Worm (Caenorhabditis elegans) whole organism, L4 larva: ENCODE results near the gene kin-26.

Experiments
- T20F7.1 ChIP-seq: fragments of 200-800 bp; sonication (Bioruptor generic); optimal IDR thresholded peaks from 2 replicates; lab custom pipeline; 2018; ENCODE audit warnings: mild to moderate bottlenecking, missing genetic modification characterization, missing compliant biosample characterization
- T26A8.4 ChIP-seq: fragments of 200-800 bp; sonication (Bioruptor generic); IDR thresholded peaks from 2 replicates; pipeline ENCODE4 v1.3.6; 2022; ENCODE audit warnings: missing genetic modification characterization, missing compliant biosample characterization
- Y48G9A.11 ChIP-seq: fragments of 200-800 bp; sonication (Bioruptor generic); IDR thresholded peaks from 2 replicates; pipeline ENCODE4 v1.3.6; 2022; ENCODE audit warnings: missing genetic modification reagents, missing genetic modification characterization, missing compliant biosample characterization
- aha-1 ChIP-seq: fragments of 150-350 bp; peaks from one replicate; lab custom pipeline; 2014; ENCODE audit warnings: missing biosample characterization, missing genetic modification characterization
- ama-1 ChIP-seq: fragments of 150-350 bp; optimal IDR thresholded peaks from 2 replicates; lab custom pipeline; 2014; ENCODE audit warnings: inconsistent platforms, mixed read lengths
- arid-1 ChIP-seq: fragments of 200-800 bp; sonication (Bioruptor generic); conservative IDR thresholded peaks from 2 replicates; pipeline ENCODE4 v1.3.6; 2022; ENCODE audit warnings: missing genetic modification reagents, missing genetic modification characterization, missing compliant biosample characterization
- ctbp-1 ChIP-seq: fragments of 200-800 bp; sonication (Bioruptor generic); IDR thresholded peaks from 2 replicates; pipeline ENCODE4 v1.3.6; 2022; ENCODE audit warnings: missing genetic modification reagents, missing genetic modification characterization, missing compliant biosample characterization
- daf-16 ChIP-seq, 3 experiments: sonication (generic microtip); optimal IDR thresholded peaks; 2 replicates each; lab custom pipeline; 2016 to 2017; ENCODE audit warnings: missing genetic modification characterization in 3 of 3, missing genetic modification reagents in 3 of 3, mild to moderate bottlenecking in 2 of 3, missing compliant biosample characterization in 2 of 3, missing biosample characterization in 1 of 3, moderate library complexity in 1 of 3
- dmd-6 ChIP-seq: fragments of 200-800 bp; sonication (Bioruptor generic); IDR thresholded peaks from 2 replicates; pipeline ENCODE4 v1.3.6; 2022; ENCODE audit warnings: missing genetic modification reagents, missing genetic modification characterization, missing compliant biosample characterization
- dve-1 ChIP-seq: sonication (generic microtip); optimal IDR thresholded peaks from 2 replicates; lab custom pipeline; 2017; ENCODE audit warnings: antibody characterized with exemption, mild to moderate bottlenecking, missing genetic modification characterization, missing compliant biosample characterization; ENCODE audit not compliant: insufficient read depth
- hif-1 ChIP-seq, 2 experiments: sonication (generic microtip); optimal IDR thresholded peaks; 2 replicates each; lab custom pipeline; 2016 to 2017; ENCODE audit warnings: missing compliant biosample characterization in 2 of 2, missing genetic modification characterization in 2 of 2, missing genetic modification reagents in 2 of 2, missing genotype in 2 of 2, mild to moderate bottlenecking in 1 of 2
- hlh-11 ChIP-seq: fragments of 200-800 bp; sonication (Bioruptor generic); optimal IDR thresholded peaks from 2 replicates; lab custom pipeline; 2018; ENCODE audit warnings: mild to moderate bottlenecking, missing genetic modification characterization, missing compliant biosample characterization
- hlh-30 ChIP-seq: sonication (generic microtip); optimal IDR thresholded peaks from 2 replicates; lab custom pipeline; 2017; ENCODE audit warnings: antibody characterized with exemption, mild to moderate bottlenecking, missing genetic modification characterization, missing compliant biosample characterization; ENCODE audit not compliant: insufficient read depth
- hmg-1.1 ChIP-seq: fragments of 200-800 bp; sonication (Bioruptor generic); IDR thresholded peaks from 2 replicates; pipeline ENCODE4 v1.3.6; 2022; ENCODE audit warnings: missing genetic modification reagents, missing genetic modification characterization, missing compliant biosample characterization
- lin-39 ChIP-seq: fragments of 150-350 bp; optimal IDR thresholded peaks from 2 replicates; lab custom pipeline; 2014; ENCODE audit warnings: missing biosample characterization, missing genetic modification reagents, missing genetic modification characterization
- lsy-2 ChIP-seq, 2 experiments: fragments of 150-350 bp in 1 of 2; sonication (generic microtip) in 1 of 2; optimal IDR thresholded peaks; 2 replicates each; lab custom pipeline; 2014 to 2017; ENCODE audit warnings: missing biosample characterization in 2 of 2, missing genetic modification characterization in 2 of 2
- mdl-1 ChIP-seq, 2 experiments: fragments of 150-350 bp in 1 of 2; sonication (generic microtip) in 1 of 2; optimal IDR thresholded peaks; 2 replicates each; lab custom pipeline; 2014 to 2017; ENCODE audit warnings: missing biosample characterization in 2 of 2, missing genetic modification characterization in 2 of 2
- mep-1 ChIP-seq: fragments of 150-350 bp; sonication (generic microtip); optimal IDR thresholded peaks from 3 replicates; lab custom pipeline; 2014; ENCODE audit warnings: missing biosample characterization, missing genetic modification characterization
- mes-2 ChIP-seq: sonication (generic microtip); optimal IDR thresholded peaks from 2 replicates; lab custom pipeline; 2016; ENCODE audit warnings: missing genotype, mild to moderate bottlenecking, missing genetic modification characterization, missing compliant biosample characterization; ENCODE audit not compliant: poor library complexity, severe bottlenecking
- mxl-3 ChIP-seq: fragments of 200-800 bp; sonication (Bioruptor generic); optimal IDR thresholded peaks from 2 replicates; lab custom pipeline; 2018; ENCODE audit warnings: mild to moderate bottlenecking, missing genetic modification characterization, missing compliant biosample characterization
- nhr-111 ChIP-seq: fragments of 200-800 bp; sonication (Bioruptor generic); optimal IDR thresholded peaks from 2 replicates; lab custom pipeline; 2018; ENCODE audit warnings: mild to moderate bottlenecking, missing genetic modification characterization, missing compliant biosample characterization
- pha-4 ChIP-seq, 2 experiments: fragments of 150-350 bp in 1 of 2; fragments of 200-800 bp in 1 of 2; sonication (Bioruptor generic) in 1 of 2; IDR thresholded peaks in 1 of 2; optimal IDR thresholded peaks in 1 of 2; 2 replicates each; pipeline versions ENCODE4 v1.3.6 to Lab custom; 2014 to 2022; ENCODE audit warnings: missing genetic modification characterization in 2 of 2, missing genetic modification reagents in 2 of 2, missing biosample characterization in 1 of 2, missing compliant biosample characterization in 1 of 2
- saeg-2 ChIP-seq: fragments of 200-800 bp; sonication (Bioruptor generic); IDR thresholded peaks from 2 replicates; pipeline ENCODE4 v1.3.6; 2022; ENCODE audit warnings: missing genetic modification reagents, missing genetic modification characterization, missing compliant biosample characterization
- unc-39 ChIP-seq: sonication (generic microtip); optimal IDR thresholded peaks from 2 replicates; lab custom pipeline; 2017; ENCODE audit warnings: missing biosample characterization, missing genetic modification characterization
- unc-62 ChIP-seq, 3 experiments: fragments of 150-350 bp in 1 of 3; sonication (generic microtip); optimal IDR thresholded peaks in 2 of 3; peaks in 1 of 3; 1 replicate in 1 of 3; 2 replicates in 2 of 3; lab custom pipeline; 2014 to 2017; ENCODE audit warnings: missing biosample characterization in 3 of 3, missing genetic modification characterization in 3 of 3, missing genetic modification reagents in 3 of 3, missing genotype in 1 of 3
- zfp-2 ChIP-seq: sonication (generic microtip); optimal IDR thresholded peaks from 2 replicates; lab custom pipeline; 2016; ENCODE audit warnings: mild to moderate bottlenecking, missing genetic modification characterization, missing compliant biosample characterization
- zip-2 ChIP-seq: fragments of 150-350 bp; optimal IDR thresholded peaks from 2 replicates; lab custom pipeline; 2014; ENCODE audit warnings: missing biosample characterization, missing genetic modification characterization

kin-26 gene

DNA sequence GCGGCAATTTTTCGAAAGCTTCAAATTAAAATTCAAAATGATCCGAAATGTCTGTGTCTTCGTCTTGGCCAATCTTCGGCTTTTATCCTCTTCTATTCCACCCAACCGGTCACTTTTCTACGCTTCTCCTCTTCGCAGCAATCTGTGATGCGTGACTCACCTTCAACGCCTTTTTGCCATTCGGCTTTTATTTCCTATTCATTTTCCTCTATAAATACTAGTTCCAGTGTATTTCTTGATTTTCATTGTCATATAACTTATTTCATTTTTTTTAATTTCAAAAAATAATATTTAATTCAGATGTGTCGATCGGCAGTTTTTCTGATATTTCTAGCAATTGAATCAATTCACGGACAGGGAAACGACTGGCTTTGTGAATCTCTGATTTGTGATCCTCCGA is 42.4 kb upstream of the kin-26 start, which contains the start of gene C49H3.16:
Gene C49H3.16, plus strand, starts transcription at position 301 of the 400 bp plus-strand sequence.
- TF ChIP-seq nhr-111 (no peak), unc-62 (GFP tag; optimal IDR thresholded peaks at IDR 0.05 in 1 of 2; lab: Kevin White, UChicago) (peak in 1 of 2 experiments; percentile 63), unc-62 (tag; optimal IDR thresholded peaks at IDR 0.05; lab: Kevin White, UChicago) (no peak), mep-1 (tag; lab: Kevin White, UChicago) (no peak)
- TF ChIP-seq, all 104 proteins: peak for 1

DNA sequence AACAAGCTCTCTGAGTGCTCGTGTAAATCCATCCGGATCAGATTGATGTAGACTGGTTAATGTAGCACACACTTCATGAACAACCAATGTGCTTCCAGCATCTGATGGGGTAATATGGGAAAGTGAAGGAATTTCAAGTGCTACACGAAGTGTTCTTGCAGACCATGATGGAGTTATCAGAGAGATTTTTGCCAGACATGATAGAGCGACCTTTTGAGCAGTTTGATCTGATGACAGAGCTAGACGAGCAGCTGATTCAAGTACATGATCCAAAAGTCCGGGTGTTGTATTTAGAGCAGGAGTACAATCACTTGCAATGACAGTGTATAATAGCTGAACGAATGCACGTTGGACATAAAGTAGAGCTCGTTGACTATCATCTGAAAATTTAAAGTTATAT is 40.2 kb upstream of the kin-26 start:
- TF ChIP-seq aha-1 (tag; lab: Kevin White, UChicago) (peak; percentile 95), saeg-2 (GFP tag; lab: Robert Waterston, UW) (no peak), unc-62 (GFP tag; optimal IDR thresholded peaks at IDR 0.05 in 1 of 2; lab: Kevin White, UChicago) (peak in 1 of 2 experiments; percentile 83), unc-62 (tag; optimal IDR thresholded peaks at IDR 0.05; lab: Kevin White, UChicago) (no peak)

DNA sequence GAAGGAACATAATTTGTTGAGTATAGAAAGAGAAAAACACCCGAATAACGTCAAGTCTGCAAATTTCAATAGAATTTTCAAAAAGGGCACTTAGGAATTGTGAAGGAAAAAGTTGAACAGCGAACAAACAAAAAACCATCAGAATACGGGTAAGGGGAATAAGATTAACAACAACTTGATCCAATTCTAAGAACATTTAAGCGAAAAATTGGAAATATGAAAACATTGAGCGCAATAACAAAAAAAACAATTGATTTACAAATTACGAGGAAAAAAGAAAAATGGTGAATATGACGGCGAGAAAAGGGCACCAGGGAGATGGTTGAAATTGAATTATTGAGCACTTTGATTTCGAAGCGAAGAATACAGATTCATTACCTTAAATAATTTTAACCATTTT is 39.2 kb upstream of the kin-26 start:
- TF ChIP-seq unc-39 (tag; lab: Kevin White, UChicago) (no peak), hlh-30 (tag; lab: Kevin White, UChicago) (no peak), aha-1 (tag; lab: Kevin White, UChicago) (peak; percentile 90), pha-4 (GFP tag; IDR thresholded peaks at IDR 0.05; lab: Robert Waterston, UW) (no peak), pha-4 (tag; optimal IDR thresholded peaks at IDR 0.05; lab: Kevin White, UChicago) (no peak), arid-1 (GFP tag; lab: Robert Waterston, UW) (no peak), unc-62 (GFP tag; optimal IDR thresholded peaks at IDR 0.05 in 1 of 2; lab: Kevin White, UChicago) (peak in 1 of 2 experiments; percentile 90), unc-62 (tag; optimal IDR thresholded peaks at IDR 0.05; lab: Kevin White, UChicago) (no peak)

- TF ChIP-seq ama-1 (lab: Kevin White, UChicago), result peak; percentile 38
- no peak for TF ChIP-seq lin-39 (tag; lab: Kevin White, UChicago)
- peak; percentile 8 for TF ChIP-seq T20F7.1 (GFP tag; lab: Kevin White, UChicago)
- TF ChIP-seq aha-1 (tag; lab: Kevin White, UChicago), result peak; percentile 69
These were observed 37.3 kb upstream of the kin-26 start, which contains the start of gene C49H3.4 for ce11 chrIV:7914991-7915390. Gene C49H3.4 (plus strand): TSS chrIV:7915291.

DNA sequence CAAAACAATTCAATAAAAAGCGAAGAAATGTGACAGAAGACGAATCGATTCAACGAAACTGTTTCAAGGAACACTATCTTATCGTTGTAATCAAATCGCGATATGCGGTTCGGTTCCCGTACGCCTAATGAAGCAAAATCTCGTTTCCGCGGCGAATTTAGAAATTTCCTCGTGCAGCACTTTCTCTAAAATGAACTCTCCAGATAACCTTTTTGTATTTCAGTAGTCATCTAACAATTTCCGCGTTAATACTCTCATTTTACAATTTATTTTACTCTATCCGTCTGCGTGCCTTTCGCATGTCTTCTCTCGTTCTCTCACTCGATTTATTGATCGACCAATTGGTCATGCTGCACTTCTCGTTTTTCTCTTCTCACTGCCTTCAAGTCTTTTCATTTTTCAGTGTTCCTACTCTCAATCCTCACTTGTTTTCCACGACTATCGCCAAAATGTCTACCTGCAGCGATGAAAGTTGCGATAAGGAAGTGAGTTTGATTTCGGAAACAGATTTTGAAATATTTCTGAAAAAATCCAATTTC is 32.6 kb upstream of the kin-26 start, which contains the start of the genes npp-27 and ntl-4:
Gene npp-27, minus strand, starts transcription at position 51 of the 539 bp plus-strand sequence.
Gene ntl-4, plus strand, starts transcription at position 379 of the 539 bp plus-strand sequence.
- TF ChIP-seq zip-2 (no peak), hlh-30 (tag; lab: Kevin White, UChicago) (peak; percentile 75), ctbp-1 (0 out of 2 replicates have a peak, but pooled peaks have one; percentile 43), mes-2 (peak; percentile 8), lin-39 (tag; lab: Kevin White, UChicago) (no peak), Y48G9A.11 (GFP tag; lab: Robert Waterston, UW) (no peak), hlh-11 (peak; percentile 18), mxl-3 (GFP tag; lab: Kevin White, UChicago) (peak; percentile 40), zfp-2 (tag; lab: Kevin White, UChicago) (no peak), hif-1 (tag; optimal IDR thresholded peaks at IDR 0.05; lab: Kevin White, UChicago) (peak in 1 of 2 experiments; percentile 15), dve-1 (peak; percentile 3), T26A8.4 (GFP tag; lab: Robert Waterston, UW) (peak; percentile 11; the same call in 1 of the 2 replicates), hmg-1.1 (0 out of 2 replicates have a peak, but pooled peaks have one; percentile 27), daf-16 (GFP tag; optimal IDR thresholded peaks at IDR 0.05; lab: Kevin White, UChicago) (no peak), daf-16 (tag; optimal IDR thresholded peaks at IDR 0.05; lab: Kevin White, UChicago) (peak; percentile 42), dmd-6 (0 out of 2 replicates have a peak, but pooled peaks have one; percentile 5), mep-1 (tag; lab: Kevin White, UChicago) (peak; percentile 4), lsy-2 (tag; optimal IDR thresholded peaks at IDR 0.05; lab: Kevin White, UChicago) (peak in 1 of 2 experiments; percentile 60), mdl-1 (tag; optimal IDR thresholded peaks at IDR 0.05; lab: Kevin White, UChicago) (peak in 1 of 2 experiments; percentile 6)
